Worm (Caenorhabditis elegans) whole organism, L1 larva: ENCODE measurements around the gene F01F1.14.

ENCODE experiments used
- C04F5.9 ChIP-seq: sonication (generic microtip); optimal IDR thresholded peaks from 2 replicates; lab custom pipeline; 2016; ENCODE audit warnings: missing genetic modification characterization, missing compliant biosample characterization
- C34B4.2 ChIP-seq: sonication (generic microtip); optimal IDR thresholded peaks from 2 replicates; lab custom pipeline; 2017; ENCODE audit warnings: mild to moderate bottlenecking, missing genetic modification characterization, missing compliant biosample characterization
- F16B12.6 ChIP-seq: fragments of 150-350 bp; optimal IDR thresholded peaks from 2 replicates; lab custom pipeline; 2014; ENCODE audit warnings: missing biosample characterization, missing genetic modification characterization
- Y116A8C.19 ChIP-seq: sonication (generic microtip); optimal IDR thresholded peaks from 2 replicates; lab custom pipeline; 2016; ENCODE audit warnings: missing compliant biosample characterization, missing genetic modification characterization, borderline replicate concordance
- aha-1 ChIP-seq: fragments of 150-350 bp; optimal IDR thresholded peaks from 2 replicates; lab custom pipeline; 2014; ENCODE audit warnings: missing biosample characterization, missing genetic modification characterization
- alr-1 ChIP-seq: fragments of 200-800 bp; sonication (Bioruptor generic); optimal IDR thresholded peaks from 2 replicates; lab custom pipeline; 2018; ENCODE audit warnings: borderline replicate concordance, mild to moderate bottlenecking, missing genetic modification characterization, missing compliant biosample characterization
- aly-2 ChIP-seq: fragments of 150-350 bp; optimal IDR thresholded peaks from 2 replicates; lab custom pipeline; 2014; ENCODE audit warnings: missing biosample characterization, missing genetic modification characterization
- ama-1 ChIP-seq: fragments of 150-350 bp; optimal IDR thresholded peaks from 2 replicates; lab custom pipeline; 2014
- ceh-63 ChIP-seq: fragments of 200-800 bp; sonication (Bioruptor generic); optimal IDR thresholded peaks from 2 replicates; lab custom pipeline; 2018; ENCODE audit warnings: mild to moderate bottlenecking, missing genetic modification characterization, missing compliant biosample characterization
- ceh-88 ChIP-seq: fragments of 200-800 bp; sonication (Bioruptor generic); IDR thresholded peaks from 2 replicates; pipeline ENCODE4 v1.3.6; 2022; ENCODE audit warnings: missing genetic modification characterization, missing compliant biosample characterization
- ceh-90 ChIP-seq: sonication (generic microtip); optimal IDR thresholded peaks from 2 replicates; lab custom pipeline; 2016; ENCODE audit warnings: missing genetic modification characterization, missing compliant biosample characterization
- ces-1 ChIP-seq: fragments of 150-350 bp; optimal IDR thresholded peaks from 2 replicates; lab custom pipeline; 2014; ENCODE audit warnings: missing biosample characterization, missing genetic modification reagents, missing genetic modification characterization
- dsc-1 ChIP-seq: sonication (generic microtip); optimal IDR thresholded peaks from 2 replicates; lab custom pipeline; 2016; ENCODE audit warnings: mild to moderate bottlenecking, missing genetic modification characterization, missing compliant biosample characterization
- efl-3 ChIP-seq: fragments of 200-800 bp; sonication (Bioruptor generic); optimal IDR thresholded peaks from 2 replicates; lab custom pipeline; 2018; ENCODE audit warnings: mild to moderate bottlenecking, missing genetic modification characterization, missing compliant biosample characterization
- elt-2 ChIP-seq: sonication (generic microtip); optimal IDR thresholded peaks from 2 replicates; lab custom pipeline; 2016; ENCODE audit warnings: missing genetic modification characterization, mild to moderate bottlenecking, inconsistent platforms, missing compliant biosample characterization, missing genetic modification reagents
- elt-3 ChIP-seq, 6 experiments: fragments of 150-350 bp in 1 of 6; sonication (generic microtip); optimal IDR thresholded peaks; 2 replicates each; lab custom pipeline; 2017 to 2018; ENCODE audit warnings: missing biosample characterization in 6 of 6, missing genetic modification characterization in 6 of 6, inconsistent platforms in 1 of 6
- fos-1 ChIP-seq: fragments of 150-350 bp; optimal IDR thresholded peaks from 2 replicates; lab custom pipeline; 2014; ENCODE audit warnings: missing biosample characterization, missing genetic modification characterization
- hlh-17 ChIP-seq: fragments of 200-800 bp; sonication (Bioruptor generic); optimal IDR thresholded peaks from 2 replicates; lab custom pipeline; 2018; ENCODE audit warnings: missing genetic modification characterization, mild to moderate bottlenecking, missing compliant biosample characterization, moderate library complexity, borderline replicate concordance
- hlh-4 ChIP-seq: sonication (generic microtip); optimal IDR thresholded peaks from 2 replicates; lab custom pipeline; 2016; ENCODE audit warnings: mild to moderate bottlenecking, missing genetic modification characterization, missing compliant biosample characterization
- hpl-2 ChIP-seq: fragments of 150-350 bp; optimal IDR thresholded peaks from 2 replicates; lab custom pipeline; 2014; ENCODE audit warnings: missing biosample characterization, missing genetic modification reagents, missing genetic modification characterization
- irx-1 ChIP-seq: sonication (generic microtip); optimal IDR thresholded peaks from 2 replicates; lab custom pipeline; 2016; ENCODE audit warnings: missing genetic modification characterization, missing compliant biosample characterization
- isw-1 ChIP-seq: fragments of 200-800 bp; sonication (Bioruptor generic); IDR thresholded peaks from 2 replicates; pipeline ENCODE4 v1.3.6; 2022; ENCODE audit warnings: missing genetic modification characterization, missing compliant biosample characterization
- lin-14 ChIP-seq: fragments of 200-800 bp; sonication (Bioruptor generic); optimal IDR thresholded peaks from 2 replicates; lab custom pipeline; 2018; ENCODE audit warnings: mild to moderate bottlenecking, missing genetic modification characterization, moderate library complexity, missing compliant biosample characterization
- lsy-2 ChIP-seq, 2 experiments: fragments of 150-350 bp; optimal IDR thresholded peaks; 2 replicates each; lab custom pipeline; 2014; ENCODE audit warnings: missing biosample characterization in 2 of 2, missing genetic modification characterization in 2 of 2
- mdl-1 ChIP-seq, 2 experiments: fragments of 150-350 bp; optimal IDR thresholded peaks; 2 replicates each; lab custom pipeline; 2014 to 2017; ENCODE audit warnings: missing biosample characterization in 2 of 2, missing genetic modification characterization in 2 of 2, inconsistent platforms in 1 of 2
- mef-2 ChIP-seq: fragments of 150-350 bp; optimal IDR thresholded peaks from 2 replicates; lab custom pipeline; 2014; ENCODE audit warnings: missing biosample characterization, missing genetic modification characterization
- nhr-19 ChIP-seq: fragments of 200-800 bp; sonication (Bioruptor generic); conservative IDR thresholded peaks from 2 replicates; pipeline ENCODE4 v1.3.6; 2022; ENCODE audit warnings: missing genetic modification characterization, missing compliant biosample characterization
- nhr-20 ChIP-seq: sonication (generic microtip); optimal IDR thresholded peaks from 2 replicates; lab custom pipeline; 2016; ENCODE audit warnings: mild to moderate bottlenecking, missing genetic modification characterization, missing compliant biosample characterization
- nhr-237 ChIP-seq: fragments of 150-350 bp; optimal IDR thresholded peaks from 2 replicates; lab custom pipeline; 2014; ENCODE audit warnings: missing biosample characterization, missing genetic modification characterization
- nhr-28 ChIP-seq: fragments of 150-350 bp; optimal IDR thresholded peaks from 2 replicates; lab custom pipeline; 2014; ENCODE audit warnings: missing biosample characterization, missing genetic modification characterization
- nhr-47 ChIP-seq: sonication (generic microtip); optimal IDR thresholded peaks from 2 replicates; lab custom pipeline; 2016; ENCODE audit warnings: mild to moderate bottlenecking, missing genetic modification characterization, moderate library complexity, missing compliant biosample characterization
- nhr-71 ChIP-seq: sonication (generic microtip); optimal IDR thresholded peaks from 2 replicates; lab custom pipeline; 2016; ENCODE audit warnings: mild to moderate bottlenecking, missing genetic modification characterization, moderate library complexity, missing compliant biosample characterization
- nhr-76 ChIP-seq: sonication (generic microtip); optimal IDR thresholded peaks from 2 replicates; lab custom pipeline; 2017; ENCODE audit warnings: missing biosample characterization, missing genetic modification characterization
- nhr-77 ChIP-seq: fragments of 150-350 bp; optimal IDR thresholded peaks from 2 replicates; lab custom pipeline; 2014; ENCODE audit warnings: missing biosample characterization, missing genetic modification characterization
- nhr-85 ChIP-seq: sonication (generic microtip); peaks from one replicate; lab custom pipeline; 2016; ENCODE audit warnings: missing genetic modification characterization, inconsistent platforms, missing compliant biosample characterization
- pag-3 ChIP-seq: sonication (generic microtip); optimal IDR thresholded peaks from 2 replicates; lab custom pipeline; 2017; ENCODE audit warnings: missing genetic modification characterization, mild to moderate bottlenecking, missing compliant biosample characterization, antibody characterized with exemption, borderline replicate concordance; ENCODE audit not compliant: insufficient read depth
- rnt-1 ChIP-seq: sonication (generic microtip); optimal IDR thresholded peaks from 2 replicates; lab custom pipeline; 2016; ENCODE audit warnings: mild to moderate bottlenecking, missing genetic modification characterization, moderate library complexity, missing compliant biosample characterization
- skn-1 ChIP-seq: fragments of 150-350 bp; optimal IDR thresholded peaks from 2 replicates; lab custom pipeline; 2014; ENCODE audit warnings: missing biosample characterization, missing genetic modification characterization
- snu-23 ChIP-seq: sonication (generic microtip); optimal IDR thresholded peaks from 2 replicates; lab custom pipeline; 2016; ENCODE audit warnings: missing genetic modification characterization, missing compliant biosample characterization
- sptf-1 ChIP-seq: fragments of 150-350 bp; optimal IDR thresholded peaks from 2 replicates; lab custom pipeline; 2014; ENCODE audit warnings: missing biosample characterization, missing genetic modification characterization
- sup-37 ChIP-seq: fragments of 200-800 bp; sonication (Bioruptor generic); optimal IDR thresholded peaks from 2 replicates; lab custom pipeline; 2018; ENCODE audit warnings: mild to moderate bottlenecking, missing genetic modification characterization, missing compliant biosample characterization
- tlp-1 ChIP-seq: fragments of 150-350 bp; optimal IDR thresholded peaks from 2 replicates; lab custom pipeline; 2014; ENCODE audit warnings: missing biosample characterization, missing genetic modification characterization
- unc-30 ChIP-seq: sonication (generic microtip); optimal IDR thresholded peaks from 2 replicates; lab custom pipeline; 2017; ENCODE audit warnings: missing biosample characterization, missing genetic modification characterization
- unc-98 ChIP-seq: fragments of 200-800 bp; sonication (Bioruptor generic); IDR thresholded peaks from 2 replicates; pipeline ENCODE4 v1.3.6; 2022; ENCODE audit warnings: missing genetic modification characterization, missing compliant biosample characterization
- ztf-11 ChIP-seq, 2 experiments: sonication (generic microtip); optimal IDR thresholded peaks; 2 replicates each; lab custom pipeline; 2016 to 2017; ENCODE audit warnings: missing genetic modification characterization in 2 of 2, missing biosample characterization in 1 of 2, missing compliant biosample characterization in 1 of 2

Gene F01F1.14

DNA sequence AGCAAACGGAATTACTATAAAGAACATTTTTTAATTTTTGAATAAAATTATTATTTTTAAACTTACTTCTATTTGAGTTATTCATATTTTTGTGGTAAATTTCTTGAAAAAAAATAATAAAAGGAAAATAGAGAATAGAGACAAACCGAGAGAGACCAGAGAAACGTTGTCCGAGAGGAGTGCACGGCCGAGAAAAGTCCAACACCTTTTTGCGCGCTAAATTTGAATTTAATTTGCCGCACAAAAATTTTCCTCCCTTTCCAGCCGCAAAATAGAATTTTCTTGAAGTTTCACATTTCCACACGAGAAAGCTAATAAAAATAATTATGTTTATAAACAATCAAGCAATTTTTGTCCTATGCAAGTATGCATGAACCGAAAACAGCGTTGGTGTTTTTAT is 11.0 kb downstream of the F01F1.14 start, which contains the start of the genes F01F1.11 and F01F1.3 (continued):
- TF ChIP-seq irx-1 (tag; lab: Kevin White, UChicago) (peak; percentile 91), ces-1 (GFP tag; lab: Kevin White, UChicago) (no peak), hpl-2 (GFP tag; lab: Kevin White, UChicago) (no peak), hlh-4 (tag; lab: Kevin White, UChicago) (peak; percentile 50), aha-1 (no peak), nhr-85 (tag; lab: Kevin White, UChicago) (peak; percentile 96), nhr-237 (tag; lab: Kevin White, UChicago) (no peak), ceh-90 (tag; lab: Kevin White, UChicago) (peak; percentile 91), ama-1 (lab: Kevin White, UChicago) (no peak), nhr-28 (tag; lab: Kevin White, UChicago) (no peak), ztf-11 (tag; optimal IDR thresholded peaks at IDR 0.05; lab: Kevin White, UChicago) (peak in 1 of 2 experiments; percentile 95), pag-3 (tag; lab: Kevin White, UChicago) (no peak), C34B4.2 (tag; lab: Kevin White, UChicago) (no peak), efl-3 (GFP tag; lab: Kevin White, UChicago) (peak; percentile 48), Y116A8C.19 (tag; lab: Kevin White, UChicago) (peak; percentile 72), snu-23 (peak; percentile 90), nhr-19 (GFP tag; lab: Robert Waterston, UW) (peak; percentile 89), nhr-47 (tag; lab: Kevin White, UChicago) (peak; percentile 93), dsc-1 (peak; percentile 59), aly-2 (tag; lab: Kevin White, UChicago) (peak; percentile 51), nhr-76 (no peak), unc-98 (GFP tag; lab: Robert Waterston, UW) (peak; percentile 19; the same call in 1 of the 2 replicates), sup-37 (GFP tag; lab: Kevin White, UChicago) (peak; percentile 12), hlh-17 (GFP tag; lab: Kevin White, UChicago) (no peak), skn-1 (tag; lab: Kevin White, UChicago) (peak; percentile 70), fos-1 (tag; lab: Kevin White, UChicago) (peak; percentile 57), ceh-63 (GFP tag; lab: Kevin White, UChicago) (no peak), elt-2 (tag; lab: Kevin White, UChicago) (peak; percentile 52), lin-14 (GFP tag; lab: Kevin White, UChicago) (peak; percentile 85), ceh-88 (no peak), isw-1 (GFP tag; lab: Robert Waterston, UW) (peak; percentile 78), tlp-1 (tag; lab: Kevin White, UChicago) (no peak), sptf-1 (tag; lab: Kevin White, UChicago) (no peak), elt-3 (tag; optimal IDR thresholded peaks at IDR 0.05; lab: Kevin White, UChicago) (peak in 2 of 6 experiments; percentile 40 to 60), lsy-2 (tag; optimal IDR thresholded peaks at IDR 0.05; lab: Kevin White, UChicago) (peak; percentile 84 to 88), C04F5.9 (tag; lab: Kevin White, UChicago) (peak; percentile 86), mdl-1 (tag; optimal IDR thresholded peaks at IDR 0.05; lab: Kevin White, UChicago) (peak in 1 of 2 experiments; percentile 57), alr-1 (tag; lab: Kevin White, UChicago) (no peak), nhr-71 (peak; percentile 92), nhr-20 (peak; percentile 89), F16B12.6 (tag; lab: Kevin White, UChicago) (peak; percentile 48), rnt-1 (peak; percentile 99), nhr-77 (tag; lab: Kevin White, UChicago) (peak; percentile 54), unc-30 (no peak), mef-2 (peak; percentile 13)
